Fruit fly (Drosophila melanogaster): Measurements from ENCODE around the gene CG42464.

Gene CG42464

dm6 chr2L:3657349-3658142 is 41.7 kb upstream of the CG42464 start (continued):
- TF ChIP-seq CG6791 (GFP tag; IDR thresholded peaks at IDR 0.05; ENCODE audit: partially characterized antibody) (peak; percentile 46; the same call in 2 of the 3 replicates), NC2β (GFP tag; optimal IDR thresholded peaks at IDR 0.05) (peak; percentile 45), Aef1 (GFP tag; IDR thresholded peaks at IDR 0.05) (peak; percentile 41; the same call in 1 of the 3 replicates), crc (GFP tag; optimal IDR thresholded peaks at IDR 0.05) (no peak), CG12071 (GFP tag; optimal IDR thresholded peaks at IDR 0.05) (no peak), zfh2 (GFP tag; optimal IDR thresholded peaks at IDR 0.05) (peak; percentile 32), repo (GFP tag; optimal IDR thresholded peaks at IDR 0.05) (peak; percentile 15), Spps (tag; optimal IDR thresholded peaks at IDR 0.05) (no peak), hkb (optimal IDR thresholded peaks at IDR 0.05) (no peak), hkb (GFP tag; IDR thresholded peaks at IDR 0.05) (peak; percentile 34; the same call in 1 of the 2 replicates), Hmx (GFP tag; optimal IDR thresholded peaks at IDR 0.05) (peak; percentile 3), Meics (GFP tag; optimal IDR thresholded peaks at IDR 0.05) (peak; percentile 41), Sox102F (GFP tag; optimal IDR thresholded peaks at IDR 0.05) (peak; percentile 32), ssp (GFP tag; IDR thresholded peaks at IDR 0.05) (peak; percentile 36; the same call in 1 of the 2 replicates), tgo (GFP tag; IDR thresholded peaks at IDR 0.05) (no peak; the same call in 2 of the 3 replicates), CG4730 (GFP tag; IDR thresholded peaks at IDR 0.05) (peak; percentile 38; the same call in 1 of the 2 replicates), CG7839 (tag; optimal IDR thresholded peaks at IDR 0.05) (peak; percentile 50)

dm6 chr2L:3662307-3662795 is 36.9 kb upstream of the CG42464 start, which contains the start of gene Drgx:
Drgx (plus strand) TSS chr2L:3662745.
- TF ChIP-seq crol (GFP tag; IDR thresholded peaks at IDR 0.05): peak; percentile 94
- no peak for TF ChIP-seq CG9437 (GFP tag; optimal IDR thresholded peaks at IDR 0.05)
- peak; percentile 9 for TF ChIP-seq phol (tag; optimal IDR thresholded peaks at IDR 0.05)
- no peak for TF ChIP-seq hb (GFP tag; IDR thresholded peaks at IDR 0.05; ENCODE audit: partially characterized antibody)
- TF ChIP-seq unc-4 (GFP tag; IDR thresholded peaks at IDR 0.05; ENCODE audit: partially characterized antibody): 0 out of 2 replicates have a peak, but pooled peaks have one; percentile 14
- TF ChIP-seq CG13624 (GFP tag; optimal IDR thresholded peaks at IDR 0.05): no peak
- TF ChIP-seq Atf6 (GFP tag; IDR thresholded peaks at IDR 0.05): no peak
- TF ChIP-seq HLH4C (GFP tag; IDR thresholded peaks at IDR 0.05; ENCODE audit: partially characterized antibody): no peak
- TF ChIP-seq CG12769 (tag; optimal IDR thresholded peaks at IDR 0.05): no peak
- peak; percentile 35; the same call in 2 of the 3 replicates for TF ChIP-seq CG34224 (GFP tag; IDR thresholded peaks at IDR 0.05; ENCODE audit: partially characterized antibody)
- no peak for TF ChIP-seq Max (GFP tag; optimal IDR thresholded peaks at IDR 0.05)
- TF ChIP-seq nerfin-1 (tag; optimal IDR thresholded peaks at IDR 0.05): peak; percentile 64
- no peak for TF ChIP-seq CG15011 (GFP tag; optimal IDR thresholded peaks at IDR 0.05)
- no peak for TF ChIP-seq CG7357 (GFP tag; IDR thresholded peaks at IDR 0.05)
- peak; percentile 97 for TF ChIP-seq ewg (GFP tag; optimal IDR thresholded peaks at IDR 0.05)
- no peak for TF ChIP-seq hth (optimal IDR thresholded peaks at IDR 0.05)
- TF ChIP-seq klu (GFP tag; IDR thresholded peaks at IDR 0.05): no peak
- no peak for TF ChIP-seq Abd-B (GFP tag; optimal IDR thresholded peaks at IDR 0.05)
- TF ChIP-seq NC2α (GFP tag; optimal IDR thresholded peaks at IDR 0.05): no peak
- no peak for TF ChIP-seq Fer3 (tag; optimal IDR thresholded peaks at IDR 0.05)
- peak; percentile 96 for TF ChIP-seq Adf1 (GFP tag; IDR thresholded peaks at IDR 0.05)
- no peak for TF ChIP-seq CG1647 (GFP tag; optimal IDR thresholded peaks at IDR 0.05)
- TF ChIP-seq Trl (optimal IDR thresholded peaks at IDR 0.05): peak; percentile 37 to 58
- no peak for TF ChIP-seq Trl (GFP tag; optimal IDR thresholded peaks at IDR 0.05)
- TF ChIP-seq jumu (GFP tag; optimal IDR thresholded peaks at IDR 0.05): no peak
- no peak for TF ChIP-seq Dip3 (GFP tag; optimal IDR thresholded peaks at IDR 0.05)
- no peak for TF ChIP-seq stwl (tag; optimal IDR thresholded peaks at IDR 0.05)
- peak; percentile 82 for TF ChIP-seq seq (GFP tag; IDR thresholded peaks at IDR 0.05)
- 0 out of 3 replicates have a peak, but pooled peaks have one; percentile 40 for TF ChIP-seq zfh1 (GFP tag; IDR thresholded peaks at IDR 0.05)
- peak; percentile 13; the same call in 1 of the 2 replicates for TF ChIP-seq Bgb (GFP tag; IDR thresholded peaks at IDR 0.05; ENCODE audit: partially characterized antibody)
- peak; percentile 24 for TF ChIP-seq CG15479 (GFP tag; optimal IDR thresholded peaks at IDR 0.05)
- peak; percentile 98 for TF ChIP-seq Nf-YC (tag; optimal IDR thresholded peaks at IDR 0.05)

Data from whole organism, embryonic.